Fruit fly (Drosophila melanogaster) whole organism, wandering third instar larva: ENCODE data around the gene RpS28b.

Source experiments
- CrebA ChIP-seq: fragments of 200-800 bp; sonication (Bioruptor generic); optimal IDR thresholded peaks from 2 replicates; lab custom pipeline; 2016; ENCODE audit warnings: missing biosample characterization, mild to moderate bottlenecking, missing genetic modification characterization, borderline replicate concordance
- GATAd ChIP-seq: sonication (Bioruptor generic); optimal IDR thresholded peaks from 2 replicates; lab custom pipeline; 2016; ENCODE audit warnings: missing biosample characterization, missing genetic modification characterization
- Hr78 ChIP-seq: fragments of >200 bp; optimal IDR thresholded peaks from 2 replicates; lab custom pipeline; 2017; ENCODE audit warnings: missing biosample characterization, missing genetic modification characterization
- Myc ChIP-seq: fragments of >200 bp; optimal IDR thresholded peaks from 2 replicates; lab custom pipeline; 2017
- dl ChIP-seq, 2 experiments: fragments of 175-275, 200-275 bp in 1 of 2; fragments of 200-275 bp in 1 of 2; sonication (Bioruptor generic); optimal IDR thresholded peaks; lab custom pipeline; 2018; ENCODE audit warnings: mild to moderate bottlenecking in 2 of 2, missing biosample characterization in 2 of 2, missing genetic modification characterization in 2 of 2, moderate library complexity in 2 of 2; ENCODE audit not compliant: partially characterized antibody in 2 of 2, insufficient read depth in 1 of 2
- h ChIP-seq: fragments of 200-800 bp; sonication (Bioruptor generic); optimal IDR thresholded peaks from 3 replicates; lab custom pipeline; 2016; ENCODE audit warnings: missing biosample characterization, mild to moderate bottlenecking, missing genetic modification characterization
- psq ChIP-seq: fragments of 200-800 bp; sonication (Bioruptor generic); optimal IDR thresholded peaks from 3 replicates; lab custom pipeline; 2017; ENCODE audit warnings: missing biosample characterization, mild to moderate bottlenecking, missing genetic modification characterization, moderate library complexity
- tai ChIP-seq: sonication (Bioruptor generic); optimal IDR thresholded peaks from 2 replicates; lab custom pipeline; 2016; ENCODE audit warnings: missing biosample characterization, missing genetic modification characterization
- usp ChIP-seq: fragments of >200 bp; optimal IDR thresholded peaks from 2 replicates; lab custom pipeline; 2017; ENCODE audit warnings: missing biosample characterization, missing genetic modification characterization

DNA sequence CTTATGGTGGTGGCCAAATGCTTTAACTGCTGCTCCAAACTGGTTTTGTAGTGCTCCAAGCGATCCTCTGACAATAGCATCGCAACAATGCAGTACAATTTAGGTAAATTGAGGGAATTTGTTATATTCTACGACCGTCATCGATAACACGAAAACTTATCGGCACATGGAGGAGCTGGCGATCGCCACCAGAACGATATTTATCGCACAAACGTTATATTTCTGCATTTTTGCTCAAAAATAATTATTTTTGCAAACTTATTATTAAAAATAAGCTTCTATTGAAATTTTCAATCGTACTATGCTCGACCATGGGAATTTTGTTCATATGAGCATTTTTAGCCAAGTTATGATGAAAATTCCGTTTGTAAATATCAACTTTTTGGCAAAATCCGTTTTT lies 2.0 kb downstream of the RpS28b start, which contains the start of gene CG15317:
- TF ChIP-seq h (GFP tag; lab: Kevin White, UChicago) (no peak), usp (no peak), Hr78 (GFP tag; lab: Kevin White, UChicago) (no peak), psq (no peak), dl (GFP tag; optimal IDR thresholded peaks at IDR 0.05; lab: Kevin White, UChicago; ENCODE audit: insufficient read depth in 1 of 2, partially characterized antibody in 2 of 2) (no peak), Myc (no peak), GATAd (no peak), tai (GFP tag; lab: Kevin White, UChicago) (no peak), CrebA (GFP tag; lab: Kevin White, UChicago) (no peak)
